Worm (Caenorhabditis elegans) whole organism, L2 larva: ENCODE measurements around the gene T21D12.11.
A peak's percentile ranks its signal among the peaks of the same experiment; 100 is the strongest.

Source experiments
- C34F6.9 ChIP-seq: fragments of 150-350 bp; optimal IDR thresholded peaks from 2 replicates; lab custom pipeline; 2014; ENCODE audit warnings: missing biosample characterization, missing genetic modification characterization
- F13H6.1 ChIP-seq: sonication (generic microtip); optimal IDR thresholded peaks from 2 replicates; lab custom pipeline; 2016; ENCODE audit warnings: missing genetic modification characterization, missing compliant biosample characterization
- R02D3.7 ChIP-seq: fragments of 150-350 bp; optimal IDR thresholded peaks from 2 replicates; lab custom pipeline; 2014; ENCODE audit warnings: missing biosample characterization, missing genetic modification characterization
- Y55F3AM.14 ChIP-seq: fragments of 200-800 bp; sonication (Bioruptor generic); optimal IDR thresholded peaks from 2 replicates; lab custom pipeline; 2018; ENCODE audit warnings: mild to moderate bottlenecking, missing genetic modification characterization, missing compliant biosample characterization
- alr-1 ChIP-seq: fragments of 150-350 bp; optimal IDR thresholded peaks from 2 replicates; lab custom pipeline; 2014; ENCODE audit warnings: missing biosample characterization, missing genetic modification characterization
- ceh-16 ChIP-seq: fragments of 150-350 bp; optimal IDR thresholded peaks from 2 replicates; lab custom pipeline; 2014; ENCODE audit warnings: missing biosample characterization, missing genetic modification characterization
- ceh-82 ChIP-seq: fragments of 150-350 bp; optimal IDR thresholded peaks from 2 replicates; lab custom pipeline; 2014; ENCODE audit warnings: missing biosample characterization, missing genetic modification characterization
- crh-2 ChIP-seq: sonication (generic microtip); optimal IDR thresholded peaks from 2 replicates; lab custom pipeline; 2017; ENCODE audit warnings: missing biosample characterization, missing genetic modification characterization
- egl-27 ChIP-seq: sonication (generic microtip); optimal IDR thresholded peaks from 3 replicates; lab custom pipeline; 2017; ENCODE audit warnings: missing biosample characterization, missing genetic modification reagents, missing genetic modification characterization
- elt-3 ChIP-seq: sonication (generic microtip); optimal IDR thresholded peaks from 2 replicates; lab custom pipeline; 2017; ENCODE audit warnings: missing biosample characterization, missing genetic modification characterization
- fos-1 ChIP-seq: fragments of 150-350 bp; optimal IDR thresholded peaks from 2 replicates; lab custom pipeline; 2014; ENCODE audit warnings: missing biosample characterization, missing genetic modification characterization
- lin-39 ChIP-seq: fragments of 150-350 bp; optimal IDR thresholded peaks from 2 replicates; lab custom pipeline; 2014; ENCODE audit warnings: missing biosample characterization, missing genetic modification reagents, missing genetic modification characterization
- lsy-2 ChIP-seq, 2 experiments: fragments of 150-350 bp in 1 of 2; sonication (generic microtip) in 1 of 2; optimal IDR thresholded peaks; 2 replicates each; lab custom pipeline; 2014 to 2017; ENCODE audit warnings: missing biosample characterization in 2 of 2, missing genetic modification characterization in 2 of 2
- mdl-1 ChIP-seq, 2 experiments: fragments of 150-350 bp in 1 of 2; sonication (generic microtip) in 1 of 2; optimal IDR thresholded peaks; 2 replicates each; lab custom pipeline; 2017; ENCODE audit warnings: missing biosample characterization in 2 of 2, missing genetic modification characterization in 2 of 2
- nhr-12 ChIP-seq: fragments of 150-350 bp; optimal IDR thresholded peaks from 2 replicates; lab custom pipeline; 2014; ENCODE audit warnings: missing biosample characterization, missing genetic modification characterization
- nhr-129 ChIP-seq: fragments of 150-350 bp; optimal IDR thresholded peaks from 2 replicates; lab custom pipeline; 2014; ENCODE audit warnings: missing biosample characterization, missing genetic modification characterization
- nhr-21 ChIP-seq: fragments of 150-350 bp; optimal IDR thresholded peaks from 2 replicates; lab custom pipeline; 2014; ENCODE audit warnings: missing biosample characterization, missing genetic modification characterization
- nhr-237 ChIP-seq: fragments of 150-350 bp; optimal IDR thresholded peaks from 2 replicates; lab custom pipeline; 2014; ENCODE audit warnings: missing biosample characterization, missing genetic modification characterization
- nhr-25 ChIP-seq: fragments of 150-350 bp; sonication (generic microtip); optimal IDR thresholded peaks from 3 replicates; lab custom pipeline; 2014; ENCODE audit warnings: missing biosample characterization, missing genetic modification characterization
- nhr-6 ChIP-seq: fragments of 150-350 bp; optimal IDR thresholded peaks from 2 replicates; lab custom pipeline; 2014; ENCODE audit warnings: missing biosample characterization, missing genetic modification characterization
- nhr-77 ChIP-seq: fragments of 150-350 bp; optimal IDR thresholded peaks from 2 replicates; lab custom pipeline; 2014; ENCODE audit warnings: missing biosample characterization, missing genetic modification characterization
- peb-1 ChIP-seq: fragments of 150-350 bp; optimal IDR thresholded peaks from 2 replicates; lab custom pipeline; 2014; ENCODE audit warnings: missing biosample characterization, missing genetic modification characterization
- sma-3 ChIP-seq: sonication (generic microtip); optimal IDR thresholded peaks from 2 replicates; lab custom pipeline; 2016; ENCODE audit warnings: missing genetic modification reagents, missing genetic modification characterization, missing compliant biosample characterization
- sma-9 ChIP-seq, 2 experiments: fragments of 150-350 bp in 1 of 2; sonication (generic microtip) in 1 of 2; optimal IDR thresholded peaks; 2 replicates each; lab custom pipeline; 2014 to 2016; ENCODE audit warnings: missing genetic modification characterization in 2 of 2, mild to moderate bottlenecking in 1 of 2, missing biosample characterization in 1 of 2, missing compliant biosample characterization in 1 of 2, missing genetic modification reagents in 1 of 2, moderate library complexity in 1 of 2
- snpc-4 ChIP-seq: fragments of 150-350 bp; optimal IDR thresholded peaks from 2 replicates; lab custom pipeline; 2014; ENCODE audit warnings: missing biosample characterization, missing genetic modification characterization
- unc-39 ChIP-seq: fragments of 150-350 bp; optimal IDR thresholded peaks from 2 replicates; lab custom pipeline; 2014; ENCODE audit warnings: missing biosample characterization, missing genetic modification characterization
- unc-55 ChIP-seq: fragments of 150-350 bp; sonication (generic microtip); optimal IDR thresholded peaks from 3 replicates; lab custom pipeline; 2014; ENCODE audit warnings: missing biosample characterization, missing genetic modification reagents, missing genetic modification characterization
- unc-62 ChIP-seq: fragments of 150-350 bp; optimal IDR thresholded peaks from 2 replicates; lab custom pipeline; 2014; ENCODE audit warnings: missing biosample characterization, missing genetic modification reagents, missing genetic modification characterization
- zag-1 ChIP-seq: fragments of 150-350 bp; optimal IDR thresholded peaks from 2 replicates; lab custom pipeline; 2014; ENCODE audit warnings: missing biosample characterization, missing genetic modification characterization
- ztf-1 ChIP-seq: fragments of 200-800 bp; sonication (Bioruptor generic); conservative IDR thresholded peaks from 2 replicates; pipeline ENCODE4 v1.3.6; 2022; ENCODE audit warnings: missing genetic modification characterization, missing compliant biosample characterization
- ztf-11 ChIP-seq: sonication (generic microtip); optimal IDR thresholded peaks from 2 replicates; lab custom pipeline; 2017; ENCODE audit warnings: missing biosample characterization, missing genetic modification characterization

The T21D12.11 gene

DNA sequence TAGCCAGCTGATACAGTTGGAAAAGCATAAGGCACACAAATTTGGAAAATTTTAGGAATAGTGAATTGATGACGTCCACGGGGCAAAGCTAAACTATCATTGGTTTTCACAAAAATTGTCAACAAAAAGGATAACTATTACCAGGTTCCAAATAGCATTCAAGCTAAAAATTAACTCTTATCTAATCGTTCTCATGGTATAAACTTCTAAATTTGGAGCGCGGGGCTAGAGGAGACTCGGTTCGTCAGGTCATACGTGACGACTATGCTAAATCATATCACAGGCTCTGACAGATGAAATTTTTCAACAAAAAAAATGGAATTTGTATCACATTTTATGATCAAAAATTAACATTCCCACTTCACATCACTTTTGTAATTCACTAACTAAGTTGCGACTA, 30.0 kb downstream of the T21D12.11 start:
- TF ChIP-seq ceh-82 (tag; lab: Kevin White, UChicago) (no peak), ztf-11 (no peak), peb-1 (no peak), sma-9 (GFP tag; optimal IDR thresholded peaks at IDR 0.05; lab: Kevin White, UChicago) (no peak), sma-9 (tag; optimal IDR thresholded peaks at IDR 0.05; lab: Kevin White, UChicago) (no peak), unc-62 (GFP tag; lab: Kevin White, UChicago) (no peak), ztf-1 (GFP tag; lab: Robert Waterston, UW) (no peak), nhr-12 (tag; lab: Kevin White, UChicago) (no peak), ceh-16 (tag; lab: Kevin White, UChicago) (no peak), lin-39 (no peak), F13H6.1 (tag; lab: Kevin White, UChicago) (no peak), sma-3 (no peak), egl-27 (no peak), mdl-1 (tag; optimal IDR thresholded peaks at IDR 0.05; lab: Kevin White, UChicago) (no peak), snpc-4 (tag; lab: Kevin White, UChicago) (no peak)
- TF ChIP-seq, all 48 proteins: peak for 0

DNA sequence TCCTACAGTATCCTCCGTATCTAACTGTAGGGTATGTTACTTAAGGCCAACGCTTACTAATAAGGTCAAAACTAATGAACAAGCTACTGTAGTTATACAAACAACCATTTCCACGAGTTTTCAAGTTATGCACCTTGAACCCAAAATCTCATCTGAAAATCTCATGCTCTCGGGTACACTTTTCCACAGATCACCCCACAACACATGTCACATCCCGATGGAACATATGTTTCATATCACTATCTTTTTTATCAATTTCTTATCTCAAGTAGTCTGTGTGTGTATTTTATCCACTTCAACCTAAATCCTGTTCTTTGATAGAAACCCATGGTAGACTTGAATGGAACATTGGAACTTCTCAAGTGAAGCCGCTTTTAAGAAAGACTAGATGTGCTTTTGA, 31.1 kb downstream of the T21D12.11 start:
- no peak for TF ChIP-seq ztf-11
- no peak for TF ChIP-seq elt-3 (tag; lab: Kevin White, UChicago)
- TF ChIP-seq sma-9 (GFP tag; optimal IDR thresholded peaks at IDR 0.05; lab: Kevin White, UChicago): peak; percentile 24
- TF ChIP-seq sma-9 (tag; optimal IDR thresholded peaks at IDR 0.05; lab: Kevin White, UChicago): no peak
- no peak for TF ChIP-seq nhr-237

DNA sequence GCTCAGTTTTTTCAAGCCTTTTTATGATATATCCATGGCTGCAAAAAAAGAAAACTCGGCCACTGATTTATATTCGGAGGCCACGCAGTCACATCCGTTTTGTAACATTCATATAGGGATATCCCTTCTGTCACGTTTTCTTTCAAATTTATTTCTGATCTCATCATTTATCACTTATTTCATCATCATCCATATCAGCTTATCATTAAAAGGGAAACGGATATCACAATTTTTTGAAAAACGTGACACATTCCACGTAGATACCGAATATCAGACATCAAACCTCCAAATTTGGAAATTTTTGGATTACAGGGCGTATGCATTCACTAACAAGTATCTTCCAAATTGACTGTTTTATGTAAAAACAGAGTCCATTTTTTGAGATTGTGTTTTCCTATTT, 33.5 kb downstream of the T21D12.11 start:
- TF ChIP-seq fos-1 (tag; lab: Kevin White, UChicago): peak; percentile 18
- no peak for TF ChIP-seq mdl-1 (tag; optimal IDR thresholded peaks at IDR 0.05; lab: Kevin White, UChicago)
- peak; percentile 70 for TF ChIP-seq sma-9 (GFP tag; optimal IDR thresholded peaks at IDR 0.05; lab: Kevin White, UChicago)
- no peak for TF ChIP-seq sma-9 (tag; optimal IDR thresholded peaks at IDR 0.05; lab: Kevin White, UChicago)
- peak; percentile 26 for TF ChIP-seq nhr-25 (tag; lab: Kevin White, UChicago)
- TF ChIP-seq nhr-129 (tag; lab: Kevin White, UChicago): peak; percentile 27
- no peak for TF ChIP-seq zag-1
- peak; percentile 51 for TF ChIP-seq nhr-21 (tag; lab: Kevin White, UChicago)
- peak; percentile 38 for TF ChIP-seq crh-2 (tag; lab: Kevin White, UChicago)

DNA sequence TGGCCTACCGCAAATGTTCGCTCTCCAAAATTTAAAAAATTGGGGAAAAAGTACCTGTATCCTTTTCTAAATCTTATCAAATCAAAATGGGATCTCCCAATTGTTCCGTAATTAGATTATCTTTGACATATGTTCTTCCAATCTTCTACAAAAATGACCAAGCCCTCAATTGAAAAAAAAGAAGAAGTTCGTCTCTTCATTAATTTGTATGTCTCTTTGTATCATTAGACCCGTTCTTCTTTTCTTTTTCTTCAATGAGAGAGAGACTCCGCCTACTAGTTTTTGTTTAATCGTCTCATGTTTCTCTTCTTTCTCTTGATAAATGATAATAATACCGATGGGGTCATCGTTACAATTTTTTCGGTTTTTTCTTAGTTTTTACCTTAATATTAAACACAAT, 34.1 kb downstream of the T21D12.11 start:
- TF ChIP-seq F13H6.1 (tag; lab: Kevin White, UChicago) (no peak), sma-3 (peak; percentile 3), sma-9 (GFP tag; optimal IDR thresholded peaks at IDR 0.05; lab: Kevin White, UChicago) (peak; percentile 68), sma-9 (tag; optimal IDR thresholded peaks at IDR 0.05; lab: Kevin White, UChicago) (no peak)
- TF ChIP-seq, all 48 proteins: peak for 2

DNA sequence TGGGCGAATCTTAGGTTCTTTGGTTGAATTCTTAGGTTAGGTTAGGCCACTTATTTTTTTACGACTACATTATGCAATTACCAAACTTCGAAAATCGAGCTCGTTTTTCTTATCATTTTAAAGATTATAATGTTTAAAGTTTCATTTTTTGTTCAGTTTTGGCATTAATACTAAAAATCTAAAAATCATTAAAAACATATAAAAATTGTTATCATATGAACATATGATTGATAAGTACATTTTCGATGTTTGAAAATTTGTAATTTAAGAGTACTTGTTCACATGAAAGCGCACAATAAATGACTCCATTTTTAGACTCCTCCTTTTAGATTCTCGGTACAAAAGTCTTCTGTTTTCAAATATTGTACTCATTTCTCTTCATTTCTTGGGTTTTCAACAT, 35.9 kb downstream of the T21D12.11 start:
- no peak for TF ChIP-seq nhr-6
- no peak for TF ChIP-seq lin-39
- no peak for TF ChIP-seq Y55F3AM.14 (GFP tag; lab: Kevin White, UChicago)
- TF ChIP-seq R02D3.7 (tag; lab: Kevin White, UChicago): no peak
- no peak for TF ChIP-seq alr-1
- TF ChIP-seq fos-1 (tag; lab: Kevin White, UChicago): no peak
- TF ChIP-seq nhr-12 (tag; lab: Kevin White, UChicago): no peak
- TF ChIP-seq nhr-77: no peak
- no peak for TF ChIP-seq nhr-21 (tag; lab: Kevin White, UChicago)
- TF ChIP-seq, all 48 proteins: peak for 0

DNA sequence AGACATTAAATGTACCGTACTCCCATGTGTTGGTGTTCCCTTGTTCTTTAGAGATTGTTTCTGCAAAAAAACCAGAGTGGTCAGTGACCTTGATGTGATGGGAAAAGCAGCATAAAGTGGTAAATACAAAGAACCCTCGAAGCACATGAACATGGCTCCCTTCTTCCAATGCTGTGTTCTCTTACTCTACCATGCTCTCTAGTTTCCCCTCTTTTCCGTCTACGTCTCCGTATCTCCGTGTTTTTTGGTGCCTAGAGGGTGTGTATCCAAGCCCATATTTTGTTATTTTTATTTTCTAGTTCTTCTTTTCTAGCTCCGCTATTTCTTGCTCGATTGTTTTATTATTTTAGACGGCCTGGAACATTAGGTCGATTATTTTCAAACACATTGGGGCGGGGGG, 37.4 kb downstream of the T21D12.11 start:
- no peak for TF ChIP-seq nhr-25 (tag; lab: Kevin White, UChicago)
- no peak for TF ChIP-seq nhr-12 (tag; lab: Kevin White, UChicago)
- TF ChIP-seq C34F6.9 (tag; lab: Kevin White, UChicago): peak; percentile 41
- peak in 1 of 2 experiments; percentile 35 for TF ChIP-seq lsy-2 (tag; optimal IDR thresholded peaks at IDR 0.05; lab: Kevin White, UChicago)
- no peak for TF ChIP-seq Y55F3AM.14 (GFP tag; lab: Kevin White, UChicago)
- peak; percentile 26 for TF ChIP-seq nhr-129 (tag; lab: Kevin White, UChicago)
- no peak for TF ChIP-seq egl-27
- TF ChIP-seq nhr-6: no peak
- no peak for TF ChIP-seq unc-39 (tag; lab: Kevin White, UChicago)
- no peak for TF ChIP-seq lin-39
- peak; percentile 55 for TF ChIP-seq unc-55 (GFP tag; lab: Kevin White, UChicago)
- peak; percentile 24 for TF ChIP-seq sma-9 (GFP tag; optimal IDR thresholded peaks at IDR 0.05; lab: Kevin White, UChicago)
- no peak for TF ChIP-seq sma-9 (tag; optimal IDR thresholded peaks at IDR 0.05; lab: Kevin White, UChicago)
- no peak for TF ChIP-seq ceh-82 (tag; lab: Kevin White, UChicago)
- TF ChIP-seq, all 48 proteins: peak for 5
